Worm (Caenorhabditis elegans) whole organism, L3 larva: ENCODE results near the gene K11H12.8.

Experiments
- R02D3.7 ChIP-seq: fragments of 150-350 bp; optimal IDR thresholded peaks from 2 replicates; lab custom pipeline; 2014; ENCODE audit warnings: missing biosample characterization, missing genetic modification characterization
- ZK546.5 ChIP-seq: sonication (generic microtip); optimal IDR thresholded peaks from 2 replicates; lab custom pipeline; 2017; ENCODE audit warnings: missing biosample characterization, missing genetic modification characterization
- aly-2 ChIP-seq: fragments of 150-350 bp; optimal IDR thresholded peaks from 2 replicates; lab custom pipeline; 2014; ENCODE audit warnings: missing biosample characterization, missing genetic modification characterization
- ama-1 ChIP-seq: fragments of 150-350 bp; optimal IDR thresholded peaks from 2 replicates; lab custom pipeline; 2018
- ceh-16 ChIP-seq: sonication (generic microtip); optimal IDR thresholded peaks from 2 replicates; lab custom pipeline; 2017; ENCODE audit warnings: missing biosample characterization, missing genetic modification characterization
- ceh-28 ChIP-seq: fragments of 150-350 bp; optimal IDR thresholded peaks from 2 replicates; lab custom pipeline; 2014; ENCODE audit warnings: missing biosample characterization, missing genetic modification reagents, missing genetic modification characterization
- ceh-82 ChIP-seq: fragments of 150-350 bp; optimal IDR thresholded peaks from 2 replicates; lab custom pipeline; 2014; ENCODE audit warnings: missing biosample characterization, missing genetic modification characterization
- ceh-9 ChIP-seq: sonication (generic microtip); optimal IDR thresholded peaks from 2 replicates; lab custom pipeline; 2018; ENCODE audit warnings: missing biosample characterization, missing genetic modification characterization
- daf-12 ChIP-seq: fragments of 150-350 bp; optimal IDR thresholded peaks from 2 replicates; lab custom pipeline; 2014; ENCODE audit warnings: missing biosample characterization, missing genetic modification reagents, missing genetic modification characterization
- egl-27 ChIP-seq: sonication (generic microtip); optimal IDR thresholded peaks from 4 replicates; lab custom pipeline; 2017; ENCODE audit warnings: missing biosample characterization, missing genetic modification reagents, missing genetic modification characterization
- egl-5 ChIP-seq: fragments of 150-350 bp; optimal IDR thresholded peaks from 2 replicates; lab custom pipeline; 2017; ENCODE audit warnings: missing biosample characterization, missing genetic modification reagents, missing genetic modification characterization, inconsistent platforms
- elt-1 ChIP-seq: fragments of 150-350 bp; optimal IDR thresholded peaks from 2 replicates; lab custom pipeline; 2014; ENCODE audit warnings: missing biosample characterization, missing genetic modification characterization
- elt-2 ChIP-seq: sonication (generic microtip); optimal IDR thresholded peaks from 2 replicates; lab custom pipeline; 2016; ENCODE audit warnings: missing genetic modification reagents, mild to moderate bottlenecking, missing genetic modification characterization, missing compliant biosample characterization
- elt-3 ChIP-seq, 3 experiments: fragments of 150-350 bp in 1 of 3; sonication (generic microtip) in 2 of 3; optimal IDR thresholded peaks; 2 replicates in 2 of 3; 4 replicates in 1 of 3; lab custom pipeline; 2014 to 2017; ENCODE audit warnings: missing biosample characterization in 3 of 3, missing genetic modification characterization in 3 of 3
- eor-1 ChIP-seq, 2 experiments: fragments of 150-350 bp; optimal IDR thresholded peaks; 2 replicates each; lab custom pipeline; 2014 to 2018; ENCODE audit warnings: missing biosample characterization in 2 of 2, missing genetic modification characterization in 2 of 2
- fkh-10 ChIP-seq: sonication (generic microtip); optimal IDR thresholded peaks from 2 replicates; lab custom pipeline; 2017; ENCODE audit warnings: missing biosample characterization, missing genetic modification reagents, missing genetic modification characterization
- fkh-2 ChIP-seq: fragments of 150-350 bp; optimal IDR thresholded peaks from 2 replicates; lab custom pipeline; 2014; ENCODE audit warnings: missing biosample characterization, missing genetic modification reagents, missing genetic modification characterization
- fos-1 ChIP-seq: fragments of 150-350 bp; optimal IDR thresholded peaks from 2 replicates; lab custom pipeline; 2014; ENCODE audit warnings: missing biosample characterization, missing genetic modification characterization
- hmg-11 ChIP-seq: sonication (generic microtip); optimal IDR thresholded peaks from 2 replicates; lab custom pipeline; 2016; ENCODE audit warnings: missing genetic modification characterization, missing compliant biosample characterization
- jun-1 ChIP-seq: fragments of 150-350 bp; optimal IDR thresholded peaks from 2 replicates; lab custom pipeline; 2014; ENCODE audit warnings: missing biosample characterization, missing genetic modification reagents, missing genetic modification characterization
- lin-15B ChIP-seq: fragments of 150-350 bp; optimal IDR thresholded peaks from 2 replicates; lab custom pipeline; 2014; ENCODE audit warnings: missing biosample characterization, missing genetic modification characterization
- lin-39 ChIP-seq: fragments of 150-350 bp; optimal IDR thresholded peaks from 2 replicates; lab custom pipeline; 2018; ENCODE audit warnings: missing biosample characterization, missing genetic modification reagents, missing genetic modification characterization
- lsy-12 ChIP-seq: sonication (generic microtip); optimal IDR thresholded peaks from 2 replicates; lab custom pipeline; 2016; ENCODE audit warnings: mild to moderate bottlenecking, missing genetic modification characterization, missing compliant biosample characterization
- mdl-1 ChIP-seq: fragments of 150-350 bp; optimal IDR thresholded peaks from 2 replicates; lab custom pipeline; 2014; ENCODE audit warnings: missing biosample characterization, missing genetic modification characterization
- mml-1 ChIP-seq: fragments of 150-350 bp; sonication (generic microtip); optimal IDR thresholded peaks from 3 replicates; lab custom pipeline; 2014; ENCODE audit warnings: missing biosample characterization, missing genetic modification characterization
- nfya-1 ChIP-seq: sonication (generic microtip); optimal IDR thresholded peaks from 2 replicates; lab custom pipeline; 2017; ENCODE audit warnings: missing genetic modification characterization, mild to moderate bottlenecking, missing compliant biosample characterization, antibody characterized with exemption, moderate library complexity; ENCODE audit not compliant: insufficient read depth
- nhr-11 ChIP-seq: fragments of 150-350 bp; optimal IDR thresholded peaks from 2 replicates; lab custom pipeline; 2014; ENCODE audit warnings: missing biosample characterization, missing genetic modification characterization
- nhr-12 ChIP-seq: fragments of 150-350 bp; optimal IDR thresholded peaks from 2 replicates; lab custom pipeline; 2014; ENCODE audit warnings: missing biosample characterization, missing genetic modification characterization
- nhr-23 ChIP-seq: fragments of 150-350 bp; optimal IDR thresholded peaks from 2 replicates; lab custom pipeline; 2014; ENCODE audit warnings: missing biosample characterization, missing genetic modification reagents, missing genetic modification characterization
- nhr-237 ChIP-seq: fragments of 150-350 bp; optimal IDR thresholded peaks from 2 replicates; lab custom pipeline; 2014; ENCODE audit warnings: missing biosample characterization, missing genetic modification characterization
- nhr-25 ChIP-seq: sonication (generic microtip); optimal IDR thresholded peaks from 2 replicates; lab custom pipeline; 2017; ENCODE audit warnings: missing biosample characterization, missing genetic modification characterization
- nhr-28 ChIP-seq: fragments of 150-350 bp; optimal IDR thresholded peaks from 2 replicates; lab custom pipeline; 2014; ENCODE audit warnings: missing biosample characterization, missing genetic modification characterization
- nhr-43 ChIP-seq: sonication (generic microtip); optimal IDR thresholded peaks from 2 replicates; lab custom pipeline; 2016; ENCODE audit warnings: mild to moderate bottlenecking, missing genetic modification characterization, missing compliant biosample characterization; ENCODE audit not compliant: poor library complexity, severe bottlenecking
- nhr-67 ChIP-seq: fragments of 150-350 bp; optimal IDR thresholded peaks from 2 replicates; lab custom pipeline; 2014; ENCODE audit warnings: missing biosample characterization, missing genetic modification characterization
- nhr-76 ChIP-seq: fragments of 150-350 bp; sonication (generic microtip); optimal IDR thresholded peaks from 5 replicates; lab custom pipeline; 2014; ENCODE audit warnings: missing biosample characterization, missing genetic modification characterization
- nhr-77 ChIP-seq: fragments of 150-350 bp; optimal IDR thresholded peaks from 2 replicates; lab custom pipeline; 2014; ENCODE audit warnings: missing biosample characterization, missing genetic modification characterization
- pha-4 ChIP-seq: fragments of 150-350 bp; optimal IDR thresholded peaks from 2 replicates; lab custom pipeline; 2014; ENCODE audit warnings: missing biosample characterization, missing genetic modification reagents, missing genetic modification characterization
- pqm-1 ChIP-seq: fragments of 150-350 bp; optimal IDR thresholded peaks from 2 replicates; lab custom pipeline; 2017; ENCODE audit warnings: missing biosample characterization, missing genetic modification characterization, inconsistent platforms
- sea-2 ChIP-seq: fragments of 150-350 bp; sonication (generic microtip); optimal IDR thresholded peaks from 4 replicates; lab custom pipeline; 2014; ENCODE audit warnings: missing biosample characterization, missing genetic modification reagents, missing genetic modification characterization
- skn-1 ChIP-seq: fragments of 150-350 bp; optimal IDR thresholded peaks from 2 replicates; lab custom pipeline; 2014; ENCODE audit warnings: missing biosample characterization, missing genetic modification characterization
- snpc-4 ChIP-seq: fragments of 150-350 bp; optimal IDR thresholded peaks from 2 replicates; lab custom pipeline; 2014; ENCODE audit warnings: missing biosample characterization, missing genetic modification characterization
- tbx-2 ChIP-seq: sonication (generic microtip); optimal IDR thresholded peaks from 2 replicates; lab custom pipeline; 2016; ENCODE audit warnings: mild to moderate bottlenecking, missing genetic modification characterization, missing compliant biosample characterization
- unc-39 ChIP-seq: sonication (generic microtip); optimal IDR thresholded peaks from 4 replicates; lab custom pipeline; 2017; ENCODE audit warnings: missing biosample characterization, missing genetic modification characterization
- unc-62 ChIP-seq: fragments of 150-350 bp; sonication (generic microtip); optimal IDR thresholded peaks from 4 replicates; lab custom pipeline; 2014; ENCODE audit warnings: missing biosample characterization, missing genetic modification reagents, missing genetic modification characterization
- zag-1 ChIP-seq: fragments of 150-350 bp; optimal IDR thresholded peaks from 2 replicates; lab custom pipeline; 2014; ENCODE audit warnings: missing biosample characterization, missing genetic modification characterization
- ztf-11 ChIP-seq: fragments of 150-350 bp; optimal IDR thresholded peaks from 2 replicates; lab custom pipeline; 2014; ENCODE audit warnings: missing biosample characterization, missing genetic modification characterization
- ztf-4 ChIP-seq: fragments of 150-350 bp; optimal IDR thresholded peaks from 2 replicates; lab custom pipeline; 2014; ENCODE audit warnings: missing biosample characterization, missing genetic modification characterization

K11H12.8 gene

DNA sequence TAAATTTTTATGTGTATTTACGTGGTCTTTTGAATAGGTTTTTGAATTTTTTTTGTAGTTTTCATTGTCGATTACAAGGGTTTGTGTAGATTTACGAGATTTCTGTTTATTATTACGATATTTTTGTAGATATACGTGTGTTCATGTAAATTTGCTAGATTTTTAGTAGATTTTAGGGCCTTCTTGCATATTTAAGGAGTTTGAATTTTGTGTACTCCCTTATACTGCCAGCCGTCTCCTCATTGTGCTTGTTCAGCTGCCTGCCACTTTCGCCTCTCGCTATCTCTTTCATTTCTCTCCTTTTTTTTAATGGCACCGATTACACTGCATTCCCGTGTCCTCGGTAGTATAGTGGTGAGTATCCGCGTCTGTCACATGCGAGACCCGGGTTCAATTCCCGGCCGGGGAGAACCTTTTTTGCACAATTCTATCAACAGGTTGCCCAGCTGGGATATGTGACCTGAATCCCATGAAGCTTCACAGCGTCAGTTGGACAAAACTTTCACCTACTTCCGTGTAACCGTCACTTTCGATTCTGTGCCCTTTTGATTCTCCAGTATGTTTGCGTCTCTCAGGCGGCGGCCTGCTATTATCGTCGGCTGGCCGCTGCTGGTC is 27.6 kb downstream of the K11H12.8 start:
- TF ChIP-seq elt-1 (tag; lab: Kevin White, UChicago) (no peak), snpc-4 (tag; lab: Kevin White, UChicago) (peak; percentile 25), nhr-11 (tag; lab: Kevin White, UChicago) (no peak), nfya-1 (tag; lab: Kevin White, UChicago) (no peak), nhr-25 (tag; lab: Kevin White, UChicago) (peak; percentile 52), ztf-4 (tag; lab: Kevin White, UChicago) (no peak), lin-15B (tag; lab: Kevin White, UChicago) (no peak), daf-12 (tag; lab: Kevin White, UChicago) (no peak), pha-4 (tag; lab: Kevin White, UChicago) (peak; percentile 56), egl-27 (no peak), pqm-1 (tag; lab: Kevin White, UChicago) (no peak), unc-39 (no peak), nhr-67 (tag; lab: Kevin White, UChicago) (no peak), nhr-76 (tag; lab: Kevin White, UChicago) (no peak), elt-2 (tag; lab: Kevin White, UChicago) (peak; percentile 46), mdl-1 (peak; percentile 0), ZK546.5 (tag; lab: Kevin White, UChicago) (no peak), ztf-11 (tag; lab: Kevin White, UChicago) (no peak), nhr-28 (tag; lab: Kevin White, UChicago) (no peak), mml-1 (tag; lab: Kevin White, UChicago) (no peak), fos-1 (tag; lab: Kevin White, UChicago) (no peak), egl-5 (tag; lab: Kevin White, UChicago) (no peak), nhr-237 (tag; lab: Kevin White, UChicago) (no peak), R02D3.7 (tag; lab: Kevin White, UChicago) (no peak), unc-62 (GFP tag; lab: Kevin White, UChicago) (peak; percentile 17), nhr-12 (tag; lab: Kevin White, UChicago) (no peak), aly-2 (no peak), fkh-2 (tag; lab: Kevin White, UChicago) (no peak), ceh-9 (no peak), lin-39 (tag; lab: Kevin White, UChicago) (no peak), ceh-28 (tag; lab: Kevin White, UChicago) (no peak), fkh-10 (no peak), ceh-82 (peak; percentile 47), eor-1 (tag; optimal IDR thresholded peaks at IDR 0.05; lab: Kevin White, UChicago) (no peak), hmg-11 (tag; lab: Kevin White, UChicago) (peak; percentile 83), zag-1 (tag; lab: Kevin White, UChicago) (no peak), ceh-16 (tag; lab: Kevin White, UChicago) (no peak), nhr-23 (tag; lab: Kevin White, UChicago) (peak; percentile 77), ama-1 (lab: Kevin White, UChicago) (no peak), elt-3 (tag; optimal IDR thresholded peaks at IDR 0.05; lab: Kevin White, UChicago) (no peak), skn-1 (tag; lab: Kevin White, UChicago) (peak; percentile 43), jun-1 (tag; lab: Kevin White, UChicago) (peak; percentile 65), lsy-12 (tag; lab: Kevin White, UChicago) (peak; percentile 55), nhr-77 (no peak), sea-2 (GFP tag; lab: Kevin White, UChicago) (no peak), tbx-2 (peak; percentile 53), nhr-43 (peak; percentile 48)
